Worm (Caenorhabditis elegans): ENCODE measurements around the gene C06A1.3.
A peak's percentile ranks its signal among the peaks of the same experiment; 100 is the strongest.

The C06A1.3 gene

DNA sequence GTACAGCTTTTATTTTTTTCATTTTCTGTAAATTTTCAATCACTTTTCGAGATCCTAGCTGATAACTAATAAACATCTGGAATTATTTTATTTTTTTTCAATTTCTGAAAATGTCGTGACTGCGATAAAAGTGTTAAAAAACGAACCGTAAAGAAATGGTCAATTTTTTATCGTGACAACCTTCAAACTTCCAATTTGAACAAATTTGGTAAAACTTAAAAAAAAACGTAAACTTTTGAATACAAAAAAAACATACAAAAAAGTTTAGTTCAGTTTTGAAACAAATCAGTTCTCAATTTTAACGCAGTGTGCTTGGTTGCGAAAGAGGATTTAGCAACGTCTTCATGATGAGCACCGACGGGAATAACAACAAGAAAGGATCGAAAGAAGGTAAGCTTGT, at the start of gene C06A1.3:
C06A1.3 (plus strand) TSS at position 301 of the 400 bp plus-strand sequence.
- no peak for TF ChIP-seq spr-1 (tag; optimal IDR thresholded peaks at IDR 0.05)
- no peak for TF ChIP-seq mxl-2 (GFP tag; conservative IDR thresholded peaks at IDR 0.05)
- TF ChIP-seq attf-4 (tag; optimal IDR thresholded peaks at IDR 0.05): no peak
- TF ChIP-seq dmd-6 (GFP tag; IDR thresholded peaks at IDR 0.05): no peak
- no peak for TF ChIP-seq nhr-77 (tag; optimal IDR thresholded peaks at IDR 0.05)
- TF ChIP-seq nhr-237 (tag; optimal IDR thresholded peaks at IDR 0.05): no peak
- TF ChIP-seq ztf-7 (tag; optimal IDR thresholded peaks at IDR 0.05): no peak
- no peak for TF ChIP-seq tra-1 (GFP tag; IDR thresholded peaks at IDR 0.05)
- TF ChIP-seq ceh-62 (tag; optimal IDR thresholded peaks at IDR 0.05): no peak
- TF ChIP-seq ces-1 (GFP tag; optimal IDR thresholded peaks at IDR 0.05): no peak
- TF ChIP-seq F10B5.3 (tag; optimal IDR thresholded peaks at IDR 0.05): no peak
- TF ChIP-seq unc-39 (tag; optimal IDR thresholded peaks at IDR 0.05): no peak
- no peak for TF ChIP-seq lin-13 (GFP tag; optimal IDR thresholded peaks at IDR 0.05)
- TF ChIP-seq dmd-8 (GFP tag; IDR thresholded peaks at IDR 0.05): no peak

DNA sequence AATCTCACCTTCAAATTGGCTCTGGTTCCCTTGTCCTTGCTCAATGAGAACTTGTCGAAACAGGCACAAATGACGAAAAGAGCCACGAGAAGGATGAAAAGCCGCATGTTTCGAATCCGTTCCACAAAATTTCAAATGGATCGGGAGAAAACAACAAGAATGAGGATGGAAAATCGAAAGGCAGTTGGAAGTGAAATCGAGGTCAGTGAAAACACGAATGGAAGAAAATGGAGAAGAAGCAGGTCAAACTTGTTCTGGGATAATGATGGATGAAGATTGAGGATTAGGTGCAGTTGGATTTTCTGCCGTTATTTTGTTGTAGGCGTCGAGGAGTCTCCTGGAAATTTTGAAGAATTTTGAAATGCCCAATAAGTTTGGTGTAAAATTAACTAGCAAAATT, 49.0 kb upstream of the C06A1.3 start:
- TF ChIP-seq nhr-41 (GFP tag; IDR thresholded peaks at IDR 0.05): no peak
- no peak for TF ChIP-seq pha-4 (GFP tag; IDR thresholded peaks at IDR 0.05)
- no peak for TF ChIP-seq pha-4 (tag; optimal IDR thresholded peaks at IDR 0.05)
- TF ChIP-seq sdz-12 (GFP tag; optimal IDR thresholded peaks at IDR 0.05): no peak
- TF ChIP-seq aha-1 (tag): no peak
- TF ChIP-seq tra-1 (GFP tag; IDR thresholded peaks at IDR 0.05): no peak
- TF ChIP-seq daf-8 (GFP tag; IDR thresholded peaks at IDR 0.05): no peak
- TF ChIP-seq R02D3.7 (tag; optimal IDR thresholded peaks at IDR 0.05): no peak

DNA sequence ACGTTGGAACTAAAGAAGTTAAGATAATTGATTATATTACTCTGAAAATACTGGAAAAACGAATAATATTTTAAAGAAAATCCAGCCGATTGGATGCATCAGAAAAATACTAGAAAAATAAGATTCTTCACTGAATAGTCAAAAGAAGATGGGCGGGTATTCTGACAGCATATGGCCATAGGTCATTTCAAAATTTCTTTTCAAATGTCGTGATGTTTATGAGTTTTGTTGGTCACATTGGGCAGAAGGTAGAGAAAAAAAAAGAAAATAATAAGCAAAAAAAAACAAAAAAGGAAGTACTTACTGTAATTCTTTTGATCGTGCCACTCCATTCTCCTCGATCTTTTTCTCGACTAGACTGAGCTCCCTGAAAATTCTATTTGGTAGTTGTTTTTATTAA, 48.5 kb upstream of the C06A1.3 start, which contains the start of gene F59B10.5:
F59B10.5 (minus strand) TSS at position 101 of the 400 bp plus-strand sequence.
- TF ChIP-seq skn-1 (tag; optimal IDR thresholded peaks at IDR 0.05): no peak
- TF ChIP-seq nhr-10 (tag; optimal IDR thresholded peaks at IDR 0.05): no peak
- no peak for TF ChIP-seq ama-1 (optimal IDR thresholded peaks at IDR 0.05)
- TF ChIP-seq php-3 (GFP tag; IDR thresholded peaks at IDR 0.05): no peak
- no peak for TF ChIP-seq daf-12 (tag; optimal IDR thresholded peaks at IDR 0.05)
- no peak for TF ChIP-seq ceh-28 (tag; optimal IDR thresholded peaks at IDR 0.05)
- no peak for TF ChIP-seq F44E2.7 (GFP tag; IDR thresholded peaks at IDR 0.05)
- no peak for TF ChIP-seq ceh-20 (GFP tag; IDR thresholded peaks at IDR 0.05)
- no peak for TF ChIP-seq lin-13 (GFP tag; optimal IDR thresholded peaks at IDR 0.05)
- no peak for TF ChIP-seq ZK337.2 (GFP tag; IDR thresholded peaks at IDR 0.05)
- no peak for TF ChIP-seq ZK546.5 (tag; optimal IDR thresholded peaks at IDR 0.05)
- TF ChIP-seq hlh-11 (tag; optimal IDR thresholded peaks at IDR 0.05): no peak

DNA sequence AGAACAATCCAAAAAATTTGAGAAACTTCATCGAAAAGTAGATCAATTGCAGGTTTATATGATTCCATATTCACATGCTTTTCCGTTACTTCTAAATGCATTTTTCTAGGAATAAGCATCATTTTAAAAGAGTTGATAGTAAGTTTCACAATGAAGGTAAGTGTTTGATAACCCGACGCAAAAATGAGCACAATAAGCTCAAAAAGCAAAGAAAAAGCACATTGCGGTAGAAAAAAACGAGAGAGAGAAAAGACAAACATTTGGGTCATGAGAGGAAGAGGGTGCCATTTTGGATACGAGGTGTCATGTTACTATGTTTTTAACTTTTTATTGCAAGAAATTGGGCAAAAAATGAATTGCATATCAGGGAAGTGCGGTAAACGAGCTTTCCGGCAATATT, 47.7 kb upstream of the C06A1.3 start, which contains the start of gene F59B10.6:
F59B10.6 (minus strand) TSS at position 101 of the 400 bp plus-strand sequence.
- no peak for TF ChIP-seq nhr-111 (GFP tag; optimal IDR thresholded peaks at IDR 0.05)
- no peak for TF ChIP-seq ztf-11 (tag; optimal IDR thresholded peaks at IDR 0.05)
- TF ChIP-seq lim-7 (GFP tag; IDR thresholded peaks at IDR 0.05): no peak
- no peak for TF ChIP-seq unc-39 (tag; optimal IDR thresholded peaks at IDR 0.05)
- TF ChIP-seq nhr-11 (tag; optimal IDR thresholded peaks at IDR 0.05): no peak
- TF ChIP-seq hmg-1.1 (GFP tag; IDR thresholded peaks at IDR 0.05): no peak
- no peak for TF ChIP-seq mes-2 (tag; optimal IDR thresholded peaks at IDR 0.05; ENCODE audit: poor library complexity, severe bottlenecking)

DNA sequence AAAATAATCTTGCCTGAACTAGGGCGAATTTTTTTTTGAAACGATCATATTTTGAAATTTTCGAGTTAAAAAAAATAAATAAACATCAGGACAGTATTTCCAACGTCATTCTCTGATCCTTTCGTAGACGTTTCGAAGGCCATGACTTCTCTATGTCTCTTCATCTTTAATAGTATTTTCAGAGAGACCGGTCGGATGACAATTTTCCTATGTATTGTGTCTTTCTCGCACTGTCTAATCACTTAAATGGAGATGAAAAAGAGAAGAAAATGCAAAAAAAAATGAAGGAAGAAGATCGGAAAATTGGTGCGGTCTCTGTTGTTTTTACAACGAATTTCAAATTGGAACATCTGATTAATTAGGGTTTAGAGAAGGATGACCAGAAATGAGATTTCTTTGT, 46.9 kb upstream of the C06A1.3 start:
- TF ChIP-seq nhr-48 (tag; optimal IDR thresholded peaks at IDR 0.05): no peak
- peak; percentile 53 for TF ChIP-seq nhr-28 (tag; optimal IDR thresholded peaks at IDR 0.05)
- peak; percentile 41 for TF ChIP-seq mep-1 (tag; optimal IDR thresholded peaks at IDR 0.05)
- peak; percentile 38 for TF ChIP-seq hlh-30 (tag; optimal IDR thresholded peaks at IDR 0.05; ENCODE audit: insufficient read depth)
- peak; percentile 50 for TF ChIP-seq hlh-11 (tag; optimal IDR thresholded peaks at IDR 0.05)
- TF ChIP-seq unc-62 (GFP tag; optimal IDR thresholded peaks at IDR 0.05 in 1 of 2): peak in 1 of 2 experiments; percentile 31
- no peak for TF ChIP-seq unc-62 (tag; optimal IDR thresholded peaks at IDR 0.05)
- TF ChIP-seq jun-1 (tag; optimal IDR thresholded peaks at IDR 0.05): no peak
- TF ChIP-seq zag-1 (tag; optimal IDR thresholded peaks at IDR 0.05): no peak
- no peak for TF ChIP-seq attf-4 (tag; optimal IDR thresholded peaks at IDR 0.05)
- TF ChIP-seq dve-1 (tag; optimal IDR thresholded peaks at IDR 0.05; ENCODE audit: insufficient read depth): peak; percentile 26
- TF ChIP-seq daf-8 (GFP tag; IDR thresholded peaks at IDR 0.05): no peak
- TF ChIP-seq mdl-1 (tag; optimal IDR thresholded peaks at IDR 0.05): peak in 1 of 2 experiments; percentile 6

All from whole organism, L4 larva.